Fruit fly (Drosophila melanogaster): ENCODE measurements around the gene CG12071.

- TF ChIP-seq Sin3A (optimal IDR thresholded peaks at IDR 0.05) (no peak), lilli (GFP tag; optimal IDR thresholded peaks at IDR 0.05) (no peak), Elba2 (GFP tag; optimal IDR thresholded peaks at IDR 0.05) (no peak), nerfin-1 (tag; optimal IDR thresholded peaks at IDR 0.05) (no peak), Nf-YB (GFP tag; optimal IDR thresholded peaks at IDR 0.05) (no peak), tap (tag; optimal IDR thresholded peaks at IDR 0.05) (no peak), CG3838 (GFP tag; optimal IDR thresholded peaks at IDR 0.05) (no peak), tna (GFP tag; IDR thresholded peaks at IDR 0.05; ENCODE audit: partially characterized antibody) (no peak), Six4 (GFP tag; optimal IDR thresholded peaks at IDR 0.05) (no peak), slou (GFP tag; optimal IDR thresholded peaks at IDR 0.05) (no peak), bowl (GFP tag; IDR thresholded peaks at IDR 0.05) (no peak), MESR4 (GFP tag; optimal IDR thresholded peaks at IDR 0.05) (no peak), esg (GFP tag; conservative IDR thresholded peaks at IDR 0.05) (no peak)
Observed at dm6 chr3R:30870317-30870878, 10.4 kb downstream of the CG12071 start.
